Worm (Caenorhabditis elegans): ENCODE measurements around the gene cec-6.

The cec-6 gene

ce11 chrIV:5548843-5549242, 4.2 kb downstream of the cec-6 start:
- no peak for TF ChIP-seq tlp-1 (tag; optimal IDR thresholded peaks at IDR 0.05)
- TF ChIP-seq nhr-84 (tag; optimal IDR thresholded peaks at IDR 0.05), result no peak
- no peak for TF ChIP-seq nhr-77 (tag; optimal IDR thresholded peaks at IDR 0.05)
- TF ChIP-seq unc-62 (GFP tag; optimal IDR thresholded peaks at IDR 0.05), result no peak
- TF ChIP-seq pqm-1 (tag; optimal IDR thresholded peaks at IDR 0.05), result no peak
- no peak for TF ChIP-seq C34B4.2 (tag; optimal IDR thresholded peaks at IDR 0.05)
- no peak for TF ChIP-seq ets-5 (GFP tag; IDR thresholded peaks at IDR 0.05)
- no peak for TF ChIP-seq swsn-7 (tag; optimal IDR thresholded peaks at IDR 0.05)
- TF ChIP-seq unc-98 (GFP tag; IDR thresholded peaks at IDR 0.05), result no peak
- TF ChIP-seq C04F5.9 (tag; optimal IDR thresholded peaks at IDR 0.05), result no peak
- TF ChIP-seq blmp-1 (tag; optimal IDR thresholded peaks at IDR 0.05), result peak; percentile 85
- peak; percentile 8 for TF ChIP-seq nhr-20 (tag; optimal IDR thresholded peaks at IDR 0.05)
- no peak for TF ChIP-seq tbx-2 (tag; optimal IDR thresholded peaks at IDR 0.05)
- TF ChIP-seq pag-3 (tag; optimal IDR thresholded peaks at IDR 0.05; ENCODE audit: borderline replicate concordance, insufficient read depth), result peak; percentile 51
- TF ChIP-seq ceh-88 (GFP tag; IDR thresholded peaks at IDR 0.05), result no peak
- TF ChIP-seq nhr-47 (tag; optimal IDR thresholded peaks at IDR 0.05), result peak; percentile 53
- TF ChIP-seq fkh-8 (tag; optimal IDR thresholded peaks at IDR 0.05), result peak; percentile 14
- no peak for TF ChIP-seq ceh-8 (GFP tag; optimal IDR thresholded peaks at IDR 0.05)
- TF ChIP-seq mep-1 (tag; optimal IDR thresholded peaks at IDR 0.05), result peak; percentile 69
- TF ChIP-seq zip-4 (GFP tag; optimal IDR thresholded peaks at IDR 0.05), result no peak
- TF ChIP-seq lin-15B (tag; optimal IDR thresholded peaks at IDR 0.05), result peak; percentile 30
- TF ChIP-seq aha-1 (tag; optimal IDR thresholded peaks at IDR 0.05), result no peak
- TF ChIP-seq nhr-85 (tag), result peak; percentile 20
- TF ChIP-seq unc-30 (tag; optimal IDR thresholded peaks at IDR 0.05), result no peak
- peak in 2 of 3 experiments; percentile 23 to 25 for TF ChIP-seq dpl-1 (GFP tag; optimal IDR thresholded peaks at IDR 0.05)
- no peak for TF ChIP-seq sup-37 (GFP tag; optimal IDR thresholded peaks at IDR 0.05)
- TF ChIP-seq grh-1 (GFP tag; IDR thresholded peaks at IDR 0.05), result no peak
- peak; percentile 6 for TF ChIP-seq lin-13 (GFP tag; optimal IDR thresholded peaks at IDR 0.05)
- no peak for TF ChIP-seq sox-4 (tag; optimal IDR thresholded peaks at IDR 0.05)
- no peak for TF ChIP-seq mab-9 (GFP tag; IDR thresholded peaks at IDR 0.05)
- TF ChIP-seq jun-1 (tag; optimal IDR thresholded peaks at IDR 0.05), result no peak
- TF ChIP-seq fkh-4 (tag; optimal IDR thresholded peaks at IDR 0.05; ENCODE audit: borderline replicate concordance), result no peak
- no peak for TF ChIP-seq ztf-11 (tag; optimal IDR thresholded peaks at IDR 0.05)
- TF ChIP-seq unc-130 (tag; optimal IDR thresholded peaks at IDR 0.05), result no peak
- TF ChIP-seq nhr-11 (tag; optimal IDR thresholded peaks at IDR 0.05), result no peak
- TF ChIP-seq egl-13 (tag; optimal IDR thresholded peaks at IDR 0.05), result no peak
- peak; percentile 40 for TF ChIP-seq nhr-71 (tag; optimal IDR thresholded peaks at IDR 0.05)
- peak; percentile 28 for TF ChIP-seq snpc-4 (tag; optimal IDR thresholded peaks at IDR 0.05)
- no peak for TF ChIP-seq aly-2 (tag; optimal IDR thresholded peaks at IDR 0.05)
- TF ChIP-seq mef-2 (tag; optimal IDR thresholded peaks at IDR 0.05), result no peak
- no peak for TF ChIP-seq nhr-90 (tag; optimal IDR thresholded peaks at IDR 0.05; ENCODE audit: poor library complexity)
- TF ChIP-seq Y116A8C.19 (tag; optimal IDR thresholded peaks at IDR 0.05; ENCODE audit: borderline replicate concordance), result no peak
- no peak for TF ChIP-seq zag-1 (tag; optimal IDR thresholded peaks at IDR 0.05)
- peak; percentile 47 to 50 for TF ChIP-seq lin-35 (GFP tag; optimal IDR thresholded peaks at IDR 0.05)
- peak; percentile 37 for TF ChIP-seq ceh-90 (tag; optimal IDR thresholded peaks at IDR 0.05)
- no peak for TF ChIP-seq ama-1 (optimal IDR thresholded peaks at IDR 0.05)
- no peak for TF ChIP-seq irx-1 (tag; optimal IDR thresholded peaks at IDR 0.05)
- peak; percentile 46 for TF ChIP-seq dsc-1 (tag; optimal IDR thresholded peaks at IDR 0.05)
- peak; percentile 5 for TF ChIP-seq xbp-1 (tag; optimal IDR thresholded peaks at IDR 0.05)
- TF ChIP-seq mdl-1 (tag; optimal IDR thresholded peaks at IDR 0.05), result peak in 1 of 2 experiments; percentile 54
- no peak for TF ChIP-seq nhr-19 (GFP tag; conservative IDR thresholded peaks at IDR 0.05)
- TF ChIP-seq isw-1 (GFP tag; IDR thresholded peaks at IDR 0.05), result no peak
- no peak for TF ChIP-seq pax-3 (tag; optimal IDR thresholded peaks at IDR 0.05)
- TF ChIP-seq lin-14 (GFP tag; optimal IDR thresholded peaks at IDR 0.05), result peak; percentile 99

Data from whole organism, L1 larva.